Worm (Caenorhabditis elegans) whole organism, late embryonic: Measurements from ENCODE around the gene M60.7.

ENCODE experiments used
- ceh-48 ChIP-seq: sonication (generic microtip); optimal IDR thresholded peaks from 2 replicates; lab custom pipeline; 2016; ENCODE audit warnings: missing genetic modification characterization, inconsistent platforms, missing compliant biosample characterization
- elt-2 ChIP-seq: sonication (generic microtip); optimal IDR thresholded peaks from 2 replicates; lab custom pipeline; 2016; ENCODE audit warnings: missing genetic modification reagents, missing genetic modification characterization, missing compliant biosample characterization
- ref-2 ChIP-seq: sonication (generic microtip); optimal IDR thresholded peaks from 2 replicates; lab custom pipeline; 2016; ENCODE audit warnings: missing genetic modification characterization, missing compliant biosample characterization
- unc-3 ChIP-seq, 2 experiments: fragments of 200-800 bp in 1 of 2; sonication (Bioruptor generic) in 1 of 2; sonication (generic microtip) in 1 of 2; conservative IDR thresholded peaks in 1 of 2; optimal IDR thresholded peaks in 1 of 2; 2 replicates each; pipeline versions ENCODE4 v1.3.6 to Lab custom; 2016 to 2022; ENCODE audit warnings: missing compliant biosample characterization in 2 of 2, missing genetic modification characterization in 2 of 2, missing genetic modification reagents in 1 of 2

The M60.7 gene

DNA sequence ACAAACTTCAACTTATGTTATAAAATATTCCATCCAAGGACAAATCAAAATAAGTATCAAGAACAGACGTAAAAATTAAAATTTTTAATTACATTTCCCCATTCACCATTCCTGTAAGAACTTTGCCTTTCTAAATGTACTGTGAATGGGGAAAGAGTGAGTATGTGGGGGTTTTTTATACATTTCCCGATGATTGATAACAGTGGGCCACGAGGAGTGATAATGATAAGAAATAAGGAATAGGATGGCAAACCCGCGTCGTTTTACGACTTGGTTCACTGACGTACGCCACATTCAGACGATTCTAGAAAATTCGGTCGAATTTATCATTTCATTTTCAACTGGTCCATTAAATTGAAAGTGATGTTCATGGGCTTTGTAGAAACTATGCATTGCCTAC is 50.0 kb downstream of the M60.7 start, which contains the start of gene cdd-1:
Gene cdd-1 (minus strand): TSS at position 151 of the 400 bp plus-strand sequence.
- TF ChIP-seq ref-2 (tag; lab: Kevin White, UChicago) (no peak), ceh-48 (tag; lab: Kevin White, UChicago) (no peak), unc-3 (GFP tag; conservative IDR thresholded peaks at IDR 0.05; lab: Robert Waterston, UW) (no peak), unc-3 (tag; optimal IDR thresholded peaks at IDR 0.05; lab: Kevin White, UChicago) (no peak), elt-2 (tag; lab: Kevin White, UChicago) (peak; percentile 89)
- TF ChIP-seq, all 69 proteins: peak for 1
